Worm (Caenorhabditis elegans) whole organism, young adult: Measurements from ENCODE around the gene str-182.
A peak's percentile ranks its signal among the peaks of the same experiment; 100 is the strongest.

Source experiments
- B0035.1 ChIP-seq: sonication (generic microtip); optimal IDR thresholded peaks from 2 replicates; lab custom pipeline; 2016; ENCODE audit warnings: missing genetic modification characterization, mild to moderate bottlenecking, missing compliant biosample characterization, missing genotype, missing genetic modification reagents
- B0261.1 ChIP-seq: sonication (generic microtip); optimal IDR thresholded peaks from 2 replicates; lab custom pipeline; 2016; ENCODE audit warnings: mild to moderate bottlenecking, missing genetic modification characterization, moderate library complexity, missing compliant biosample characterization
- D2030.7 ChIP-seq: fragments of 200-800 bp; sonication (Bioruptor generic); IDR thresholded peaks from 2 replicates; pipeline ENCODE4 v1.3.6; 2022; ENCODE audit warnings: missing genetic modification reagents, missing genetic modification characterization, missing compliant biosample characterization
- F49E8.2 ChIP-seq: sonication (generic microtip); optimal IDR thresholded peaks from 3 replicates; lab custom pipeline; 2017; ENCODE audit warnings: missing genetic modification characterization, mild to moderate bottlenecking, missing compliant biosample characterization, antibody characterized with exemption, moderate library complexity; ENCODE audit not compliant: insufficient read depth
- F52B5.7 ChIP-seq: sonication (generic microtip); optimal IDR thresholded peaks from 2 replicates; lab custom pipeline; 2016; ENCODE audit warnings: mild to moderate bottlenecking, missing genetic modification characterization, missing compliant biosample characterization
- F55B11.4 ChIP-seq: sonication (generic microtip); optimal IDR thresholded peaks from 2 replicates; lab custom pipeline; 2016; ENCODE audit warnings: missing compliant biosample characterization, missing genetic modification characterization, borderline replicate concordance; ENCODE audit not compliant: insufficient read depth
- K12H6.12 ChIP-seq: fragments of 200-800 bp; sonication (Bioruptor generic); optimal IDR thresholded peaks from 2 replicates; lab custom pipeline; 2018; ENCODE audit warnings: mild to moderate bottlenecking, missing genetic modification characterization, missing compliant biosample characterization
- Y56A3A.18 ChIP-seq: fragments of 200-800 bp; sonication (Bioruptor generic); IDR thresholded peaks from 2 replicates; pipeline ENCODE4 v1.3.6; 2022; ENCODE audit warnings: missing genetic modification reagents, missing genetic modification characterization, missing compliant biosample characterization
- Y67H2A.10 ChIP-seq: fragments of 200-800 bp; sonication (Bioruptor generic); conservative IDR thresholded peaks from 2 replicates; pipeline ENCODE4 v1.3.6; 2022; ENCODE audit warnings: missing genetic modification reagents, missing genetic modification characterization, missing compliant biosample characterization
- ZK185.1 ChIP-seq: sonication (generic microtip); optimal IDR thresholded peaks from 2 replicates; lab custom pipeline; 2016; ENCODE audit warnings: mild to moderate bottlenecking, missing genetic modification characterization, missing compliant biosample characterization; ENCODE audit not compliant: poor library complexity, severe bottlenecking
- attf-3 ChIP-seq: fragments of 200-800 bp; sonication (Bioruptor generic); conservative IDR thresholded peaks from 2 replicates; pipeline ENCODE4 v1.3.6; 2022; ENCODE audit warnings: missing genetic modification reagents, missing genetic modification characterization, missing compliant biosample characterization
- attf-5 ChIP-seq: fragments of 200-800 bp; sonication (Bioruptor generic); optimal IDR thresholded peaks from 2 replicates; lab custom pipeline; 2018; ENCODE audit warnings: mild to moderate bottlenecking, missing genetic modification characterization, missing compliant biosample characterization
- attf-6 ChIP-seq: fragments of 200-800 bp; sonication (Bioruptor generic); IDR thresholded peaks from 2 replicates; pipeline ENCODE4 v1.3.6; 2022; ENCODE audit warnings: missing genetic modification reagents, missing genetic modification characterization, missing compliant biosample characterization
- cebp-1 ChIP-seq, 2 experiments: fragments of 200-800 bp in 1 of 2; sonication (Bioruptor generic) in 1 of 2; sonication (generic microtip) in 1 of 2; IDR thresholded peaks in 1 of 2; optimal IDR thresholded peaks in 1 of 2; 2 replicates each; pipeline versions ENCODE4 v1.3.6 to Lab custom; 2017 to 2022; ENCODE audit warnings: missing compliant biosample characterization in 2 of 2, missing genetic modification characterization in 2 of 2, mild to moderate bottlenecking in 1 of 2, missing genetic modification reagents in 1 of 2, moderate library complexity in 1 of 2
- cebp-2 ChIP-seq: fragments of 200-800 bp; sonication (Bioruptor generic); IDR thresholded peaks from 2 replicates; pipeline ENCODE4 v1.3.6; 2022; ENCODE audit warnings: missing genetic modification characterization, missing compliant biosample characterization
- ceh-27 ChIP-seq: fragments of 200-800 bp; sonication (Bioruptor generic); optimal IDR thresholded peaks from 2 replicates; lab custom pipeline; 2018; ENCODE audit warnings: mild to moderate bottlenecking, missing genetic modification characterization, moderate library complexity, missing compliant biosample characterization
- ceh-58 ChIP-seq: fragments of 200-800 bp; sonication (Bioruptor generic); IDR thresholded peaks from 2 replicates; pipeline ENCODE4 v1.3.6; 2022; ENCODE audit warnings: missing genetic modification characterization, missing compliant biosample characterization
- dpl-1 ChIP-seq: fragments of 150-350 bp; optimal IDR thresholded peaks from 2 replicates; lab custom pipeline; 2014; ENCODE audit warnings: missing biosample characterization, missing genetic modification reagents, missing genetic modification characterization
- efl-1 ChIP-seq: fragments of 150-350 bp; optimal IDR thresholded peaks from 2 replicates; lab custom pipeline; 2014; ENCODE audit warnings: missing biosample characterization, missing genetic modification reagents, missing genetic modification characterization
- egl-44 ChIP-seq: fragments of 200-800 bp; sonication (Bioruptor generic); IDR thresholded peaks from 2 replicates; pipeline ENCODE4 v1.3.6; 2022; ENCODE audit warnings: missing genetic modification reagents, missing genetic modification characterization, missing compliant biosample characterization
- egrh-3 ChIP-seq: fragments of 200-800 bp; sonication (Bioruptor generic); IDR thresholded peaks from 2 replicates; pipeline ENCODE4 v1.3.6; 2022; ENCODE audit warnings: missing genetic modification reagents, missing genetic modification characterization, missing compliant biosample characterization
- fkh-3 ChIP-seq: sonication (generic microtip); optimal IDR thresholded peaks from 2 replicates; lab custom pipeline; 2016; ENCODE audit warnings: mild to moderate bottlenecking, missing genetic modification characterization, missing compliant biosample characterization
- lag-1 ChIP-seq: fragments of 200-800 bp; sonication (Bioruptor generic); IDR thresholded peaks from 2 replicates; pipeline ENCODE4 v1.3.6; 2022; ENCODE audit warnings: missing genetic modification reagents, missing genetic modification characterization, missing compliant biosample characterization
- lin-35 ChIP-seq, 3 experiments: fragments of 150-350 bp in 2 of 3; sonication (generic microtip) in 1 of 3; optimal IDR thresholded peaks; 2 replicates each; lab custom pipeline; 2014 to 2018; ENCODE audit warnings: missing biosample characterization in 3 of 3, missing genetic modification characterization in 3 of 3, missing genetic modification reagents in 3 of 3
- lin-40 ChIP-seq: sonication (generic microtip); optimal IDR thresholded peaks from 2 replicates; lab custom pipeline; 2016; ENCODE audit warnings: missing genetic modification characterization, mild to moderate bottlenecking, missing compliant biosample characterization, missing genotype, missing genetic modification reagents
- lin-54 ChIP-seq: fragments of 200-800 bp; sonication (Bioruptor generic); optimal IDR thresholded peaks from 2 replicates; lab custom pipeline; 2018; ENCODE audit warnings: mild to moderate bottlenecking, missing genetic modification characterization, missing compliant biosample characterization
- lir-1 ChIP-seq: fragments of 200-800 bp; sonication (Bioruptor generic); conservative IDR thresholded peaks from 2 replicates; pipeline ENCODE4 v1.3.6; 2022; ENCODE audit warnings: missing genetic modification reagents, missing genetic modification characterization, missing compliant biosample characterization
- lsy-27 ChIP-seq: sonication (generic microtip); optimal IDR thresholded peaks from 2 replicates; lab custom pipeline; 2017; ENCODE audit warnings: missing genetic modification characterization, mild to moderate bottlenecking, missing compliant biosample characterization, antibody characterized with exemption, missing genotype, borderline replicate concordance; ENCODE audit not compliant: insufficient read depth
- snpc-1.3 ChIP-seq: sonication (generic microtip); optimal IDR thresholded peaks from 2 replicates; lab custom pipeline; 2017; ENCODE audit warnings: missing genetic modification characterization, mild to moderate bottlenecking, missing compliant biosample characterization, antibody characterized with exemption, moderate library complexity, missing genotype, missing genetic modification reagents; ENCODE audit not compliant: insufficient read depth
- snpc-4 ChIP-seq, 5 experiments: fragments of 150-350 bp in 1 of 5; sonication (generic microtip) in 4 of 5; optimal IDR thresholded peaks; 2 replicates each; lab custom pipeline; 2014 to 2018; ENCODE audit warnings: missing genetic modification characterization in 5 of 5, missing biosample characterization in 3 of 5, antibody characterized with exemption in 2 of 5, mild to moderate bottlenecking in 2 of 5, missing compliant biosample characterization in 2 of 5, missing genotype in 2 of 5, moderate library complexity in 2 of 5, missing genetic modification reagents in 1 of 5
- sptf-2 ChIP-seq: fragments of 200-800 bp; sonication (Bioruptor generic); optimal IDR thresholded peaks from 2 replicates; lab custom pipeline; 2018; ENCODE audit warnings: mild to moderate bottlenecking, missing genetic modification characterization, missing compliant biosample characterization
- ztf-3 ChIP-seq: fragments of 200-800 bp; sonication (Bioruptor generic); optimal IDR thresholded peaks from 2 replicates; lab custom pipeline; 2018; ENCODE audit warnings: mild to moderate bottlenecking, missing genetic modification characterization, missing compliant biosample characterization

str-182 gene

DNA sequence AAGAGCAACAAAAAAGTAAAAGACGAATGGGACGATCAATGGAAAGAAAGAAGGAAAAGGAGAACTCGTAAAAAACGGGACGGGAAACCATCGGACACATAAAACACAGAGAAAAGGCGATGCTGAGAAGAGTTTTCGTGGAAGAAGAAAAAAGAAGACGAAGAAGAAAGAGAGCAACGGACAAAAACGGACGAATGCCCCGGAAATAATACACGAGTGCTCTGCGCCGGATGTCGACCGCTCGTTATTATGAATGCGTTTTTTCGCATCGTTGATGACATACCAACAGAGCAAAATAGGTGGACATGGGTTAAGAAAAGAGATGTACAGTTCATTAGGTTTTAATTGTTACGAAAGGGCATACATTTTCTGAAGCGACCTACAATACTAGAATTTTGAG is 42.4 kb upstream of the str-182 start, which contains the start of gene Y22F5A.11:
Gene Y22F5A.11, minus strand, starts transcription at position 28 of the 400 bp plus-strand sequence.
- TF ChIP-seq attf-6 (GFP tag; lab: Robert Waterston, UW) (no peak), snpc-4 (GFP tag; optimal IDR thresholded peaks at IDR 0.05; lab: Kevin White, UChicago) (no peak), snpc-4 (tag; optimal IDR thresholded peaks at IDR 0.05; lab: Kevin White, UChicago) (peak in 2 of 4 experiments; percentile 2 to 68)

DNA sequence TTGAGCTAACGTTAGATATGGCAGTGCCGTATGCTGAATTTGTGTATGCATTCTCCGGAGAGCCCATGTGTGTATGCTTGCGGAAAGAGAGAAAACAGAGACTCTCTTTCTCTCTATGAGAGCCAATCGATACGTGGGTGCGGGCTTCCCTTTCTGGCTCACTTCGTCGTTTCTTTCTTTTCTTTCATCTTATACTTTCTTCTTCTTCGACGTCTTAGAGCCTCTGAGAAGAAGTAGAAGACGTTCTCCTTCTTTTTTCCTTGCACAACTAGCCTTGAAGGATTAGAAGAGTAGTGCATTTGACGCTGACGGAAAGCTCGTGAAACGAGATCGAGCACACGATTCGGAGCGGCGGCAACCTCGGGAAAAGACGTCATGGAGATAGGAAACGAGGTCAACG is 40.6 kb upstream of the str-182 start:
- TF ChIP-seq fkh-3 (tag; lab: Kevin White, UChicago) (no peak), lin-35 (GFP tag; optimal IDR thresholded peaks at IDR 0.05; lab: Kevin White, UChicago) (peak in 1 of 3 experiments; percentile 45), attf-5 (GFP tag; lab: Kevin White, UChicago) (peak; percentile 0), sptf-2 (GFP tag; lab: Kevin White, UChicago) (no peak), lin-40 (peak; percentile 39), F49E8.2 (no peak), K12H6.12 (peak; percentile 26), cebp-1 (GFP tag; IDR thresholded peaks at IDR 0.05; lab: Robert Waterston, UW) (0 out of 2 replicates have a peak, but pooled peaks have one; percentile 3), cebp-1 (tag; optimal IDR thresholded peaks at IDR 0.05; lab: Kevin White, UChicago) (peak; percentile 18), ztf-3 (no peak)

DNA sequence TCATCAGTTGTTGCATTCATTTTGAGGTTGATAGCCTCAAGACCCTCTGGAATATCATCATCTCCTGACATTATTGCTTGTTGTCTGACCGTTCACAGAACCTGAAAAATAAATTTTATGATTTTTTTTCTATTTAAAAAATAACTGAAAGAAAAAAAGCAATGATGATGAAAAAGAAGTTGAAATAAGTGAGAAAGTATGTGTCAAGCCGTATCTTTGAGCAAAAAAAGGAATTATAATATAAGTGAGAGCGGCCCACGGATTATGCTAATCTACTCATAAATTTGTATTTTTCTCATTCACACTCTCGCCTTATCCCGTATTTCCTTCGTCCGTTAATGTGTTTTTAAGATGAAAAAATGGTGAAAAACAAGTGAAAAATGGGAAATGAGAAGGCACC is 37.0 kb upstream of the str-182 start, which contains the start of gene ric-4:
Gene ric-4, minus strand, starts transcription at position 101 of the 400 bp plus-strand sequence.
- TF ChIP-seq efl-1 (GFP tag; lab: Kevin White, UChicago) = no peak
- TF ChIP-seq, all 124 proteins: peak for 0

DNA sequence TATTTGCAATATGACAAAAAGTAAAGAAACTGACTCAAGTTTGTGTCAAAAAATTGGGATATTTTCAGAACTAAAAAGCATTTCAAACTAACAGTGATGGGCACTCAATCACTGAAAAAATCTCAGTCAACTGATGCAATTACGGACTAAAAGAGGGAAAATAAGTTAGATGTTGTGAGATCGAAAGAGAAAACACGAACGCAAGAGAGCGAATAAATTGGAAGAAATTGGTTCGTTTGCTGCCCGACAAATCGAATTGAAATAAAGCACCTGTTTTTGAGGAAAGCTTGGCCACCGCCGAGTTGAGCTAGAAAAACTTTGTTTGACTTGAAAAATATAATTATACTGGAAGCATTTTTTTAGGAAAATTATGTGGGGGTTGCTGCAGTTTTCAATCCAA is 32.8 kb upstream of the str-182 start:
- TF ChIP-seq lir-1 = no peak
- no peak for TF ChIP-seq lag-1 (GFP tag; lab: Robert Waterston, UW)
- TF ChIP-seq F55B11.4 (tag; lab: Kevin White, UChicago) = no peak
- no peak for TF ChIP-seq lin-54 (GFP tag; lab: Kevin White, UChicago)
- TF ChIP-seq dpl-1 (GFP tag; lab: Kevin White, UChicago) = no peak
- no peak for TF ChIP-seq egl-44 (GFP tag; lab: Robert Waterston, UW)
- TF ChIP-seq snpc-1.3 (tag; lab: Kevin White, UChicago) = no peak
- no peak for TF ChIP-seq D2030.7 (GFP tag; lab: Robert Waterston, UW)
- TF ChIP-seq attf-3 = no peak
- no peak for TF ChIP-seq B0261.1
- TF ChIP-seq Y56A3A.18 = no peak
- no peak for TF ChIP-seq ceh-58 (GFP tag; lab: Robert Waterston, UW)
- no peak for TF ChIP-seq Y67H2A.10
- no peak for TF ChIP-seq F52B5.7
- no peak for TF ChIP-seq ZK185.1 (tag; lab: Kevin White, UChicago)
- no peak for TF ChIP-seq cebp-2
- no peak for TF ChIP-seq lsy-27 (tag; lab: Kevin White, UChicago)
- TF ChIP-seq B0035.1 = no peak
- no peak for TF ChIP-seq egrh-3 (GFP tag; lab: Robert Waterston, UW)
- TF ChIP-seq ceh-27 (GFP tag; lab: Kevin White, UChicago) = no peak
